Worm (Caenorhabditis elegans) whole organism, late embryonic: ENCODE data around the gene Y61A9LA.7.

Experiments used
- C08G9.2 ChIP-seq: sonication (generic microtip); optimal IDR thresholded peaks from 2 replicates; lab custom pipeline; 2016; ENCODE audit warnings: mild to moderate bottlenecking, missing genetic modification characterization, moderate library complexity, missing compliant biosample characterization
- Y22D7AL.16 ChIP-seq: sonication (generic microtip); optimal IDR thresholded peaks from 2 replicates; lab custom pipeline; 2016; ENCODE audit warnings: missing genetic modification characterization, missing compliant biosample characterization
- ama-1 ChIP-seq: fragments of 150-350 bp; optimal IDR thresholded peaks from 2 replicates; lab custom pipeline; 2014
- ceh-9 ChIP-seq: sonication (generic microtip); optimal IDR thresholded peaks from 2 replicates; lab custom pipeline; 2016; ENCODE audit warnings: mild to moderate bottlenecking, missing genetic modification characterization, inconsistent platforms, missing compliant biosample characterization
- ets-4 ChIP-seq: sonication (generic microtip); optimal IDR thresholded peaks from 2 replicates; lab custom pipeline; 2016; ENCODE audit warnings: missing genetic modification characterization, missing compliant biosample characterization
- fkh-10 ChIP-seq: fragments of 150-350 bp; optimal IDR thresholded peaks from 2 replicates; lab custom pipeline; 2014; ENCODE audit warnings: missing biosample characterization, missing genetic modification reagents, missing genetic modification characterization
- fkh-6 ChIP-seq: sonication (generic microtip); optimal IDR thresholded peaks from 2 replicates; lab custom pipeline; 2016; ENCODE audit warnings: missing genetic modification characterization, missing compliant biosample characterization
- hlh-30 ChIP-seq: sonication (generic microtip); optimal IDR thresholded peaks from 2 replicates; lab custom pipeline; 2017; ENCODE audit warnings: antibody characterized with exemption, missing genetic modification characterization, missing compliant biosample characterization; ENCODE audit not compliant: insufficient read depth
- nfya-1 ChIP-seq: sonication (generic microtip); optimal IDR thresholded peaks from 2 replicates; lab custom pipeline; 2017; ENCODE audit warnings: missing genetic modification characterization, mild to moderate bottlenecking, missing compliant biosample characterization, antibody characterized with exemption, moderate library complexity
- pax-1 ChIP-seq: fragments of 150-350 bp; optimal IDR thresholded peaks from 2 replicates; lab custom pipeline; 2014; ENCODE audit warnings: missing biosample characterization, missing genetic modification characterization
- syd-9 ChIP-seq: sonication (generic microtip); optimal IDR thresholded peaks from 2 replicates; lab custom pipeline; 2016; ENCODE audit warnings: mild to moderate bottlenecking, missing genetic modification characterization, moderate library complexity, missing compliant biosample characterization

DNA sequence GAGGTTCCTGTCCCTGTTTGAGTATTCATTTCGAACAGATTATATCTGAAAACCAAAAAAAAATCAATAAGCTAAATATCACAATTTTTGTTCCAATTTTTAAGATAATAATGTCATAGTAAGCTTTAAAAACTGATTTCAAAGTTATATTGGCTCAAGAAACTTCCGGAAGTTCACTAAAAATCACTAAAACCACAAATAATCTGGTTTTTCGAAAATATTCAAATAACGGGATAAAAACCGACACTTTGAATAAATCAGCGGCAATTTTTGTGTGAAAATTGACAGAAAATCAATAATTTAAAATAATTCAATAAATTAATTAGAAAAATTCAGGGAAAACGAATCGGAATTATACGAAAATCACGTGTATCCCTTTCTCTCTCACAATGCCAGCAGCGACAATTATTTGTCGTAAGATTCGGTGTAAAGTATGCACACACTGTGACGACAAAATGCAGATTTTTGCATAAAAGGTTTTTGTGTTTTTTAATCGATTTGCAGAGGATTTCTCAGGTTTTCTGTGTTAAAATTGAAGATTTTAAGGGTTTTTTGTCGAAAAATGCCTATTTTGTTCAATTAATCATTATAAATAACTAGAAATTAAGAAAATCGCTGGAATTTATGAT, 10.5 kb upstream of the Y61A9LA.7 start, which contains the start of gene sut-2:
- peak; percentile 21 for TF ChIP-seq nfya-1 (tag; lab: Kevin White, UChicago)
- no peak for TF ChIP-seq C08G9.2
- no peak for TF ChIP-seq pax-1 (tag; lab: Kevin White, UChicago)
- no peak for TF ChIP-seq syd-9 (tag; lab: Kevin White, UChicago)
- TF ChIP-seq ama-1 (lab: Kevin White, UChicago) = no peak
- peak; percentile 31 for TF ChIP-seq hlh-30 (tag; lab: Kevin White, UChicago)
- no peak for TF ChIP-seq Y22D7AL.16 (tag; lab: Kevin White, UChicago)
- no peak for TF ChIP-seq fkh-10 (GFP tag; lab: Kevin White, UChicago)
- TF ChIP-seq ets-4 (tag; lab: Kevin White, UChicago) = no peak
- TF ChIP-seq fkh-6 (tag; lab: Kevin White, UChicago) = no peak
- TF ChIP-seq ceh-9 (tag; lab: Kevin White, UChicago) = no peak
